Fruit fly (Drosophila melanogaster) whole organism: Measurements from ENCODE around the gene Med.

Experiments used
- Dll ChIP-seq: fragments of >200 bp; optimal IDR thresholded peaks from 2 replicates; lab custom pipeline; 2017
- psq ChIP-seq: fragments of >200 bp; optimal IDR thresholded peaks from 2 replicates; lab custom pipeline; 2017
- usp ChIP-seq: fragments of >200 bp; optimal IDR thresholded peaks from 2 replicates; lab custom pipeline; 2017; ENCODE audit warnings: missing biosample characterization, missing genetic modification characterization, mixed read lengths

DNA sequence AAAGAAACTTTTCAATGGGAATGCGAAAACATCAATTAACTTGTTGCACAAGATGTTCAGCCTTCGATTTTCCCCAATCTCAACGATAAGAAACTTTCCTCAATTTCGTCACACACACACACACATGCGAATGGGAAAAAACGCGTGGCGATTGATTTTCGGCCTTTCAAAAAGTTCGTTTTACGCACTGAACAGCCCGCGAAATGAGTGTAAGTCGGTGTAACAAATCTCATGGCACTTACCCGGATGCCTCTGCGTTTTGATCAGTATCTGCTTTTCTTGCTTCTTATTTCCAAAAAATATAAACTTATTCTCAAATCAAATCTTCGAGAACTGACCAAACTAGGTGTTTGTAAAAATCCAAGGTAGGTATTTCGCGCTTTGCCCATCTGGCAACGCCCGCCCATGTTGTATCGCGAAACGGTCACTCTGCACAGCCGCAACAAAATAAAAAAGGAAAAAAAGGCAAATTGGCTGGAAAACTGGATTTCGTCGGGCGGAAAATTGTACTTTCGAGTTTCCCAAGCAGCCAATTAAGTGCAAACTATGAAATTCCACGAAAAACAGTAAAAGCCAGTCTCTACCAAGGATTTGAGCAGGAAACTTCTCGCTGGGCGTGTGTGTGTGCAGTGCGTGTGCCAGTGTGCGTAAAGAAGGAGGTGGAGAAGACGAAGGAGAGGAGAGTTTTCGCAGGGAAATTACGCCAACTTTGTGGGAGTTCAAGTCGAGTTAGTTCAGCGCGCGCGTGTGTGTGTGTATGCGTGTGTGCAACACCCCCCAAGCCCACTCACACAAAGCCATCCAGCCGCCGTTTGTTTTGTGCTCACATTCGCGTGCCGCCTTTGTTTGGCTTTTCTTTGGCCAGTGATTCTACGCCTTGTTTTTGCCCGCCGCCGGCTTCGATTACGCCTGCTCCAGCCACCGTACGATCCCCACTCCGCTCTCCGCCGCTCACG is at the start of gene Med:
- TF ChIP-seq psq (lab: Kevin White, UChicago) (no peak), usp (GFP tag; lab: Kevin White, UChicago) (no peak), Dll (lab: Kevin White, UChicago) (no peak)
